Worm (Caenorhabditis elegans): Measurements from ENCODE around the gene C29H12.6.

The C29H12.6 gene

DNA sequence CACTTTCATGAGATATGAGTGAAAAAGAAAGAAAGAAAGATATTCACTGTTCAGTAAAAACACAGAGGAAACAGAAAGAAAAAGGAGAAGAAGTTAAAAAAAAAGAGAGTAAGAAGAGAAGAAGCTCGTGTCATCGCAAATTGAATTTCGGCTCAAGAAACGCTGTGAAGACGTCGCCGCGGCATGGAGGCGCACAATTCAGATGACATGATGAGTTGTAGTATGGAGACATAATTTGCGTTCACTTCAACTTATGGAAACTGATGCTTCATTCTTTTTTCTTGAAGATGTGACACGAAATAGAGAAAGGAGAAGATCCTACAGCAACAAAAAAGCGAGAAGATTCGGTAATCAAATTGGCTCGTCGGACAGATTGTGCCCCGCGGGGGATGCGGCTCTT lies 30.3 kb upstream of the C29H12.6 start:
- TF ChIP-seq spr-1 (tag; optimal IDR thresholded peaks at IDR 0.05) (no peak), nhr-28 (tag; optimal IDR thresholded peaks at IDR 0.05) (no peak), arid-1 (GFP tag; conservative IDR thresholded peaks at IDR 0.05) (no peak), daf-8 (GFP tag; IDR thresholded peaks at IDR 0.05) (no peak), duxl-1 (tag; optimal IDR thresholded peaks at IDR 0.05; ENCODE audit: poor library complexity) (no peak), fkh-10 (GFP tag; optimal IDR thresholded peaks at IDR 0.05) (peak; percentile 54), ces-1 (GFP tag; optimal IDR thresholded peaks at IDR 0.05) (peak; percentile 74), mep-1 (tag; optimal IDR thresholded peaks at IDR 0.05) (peak; percentile 25), F26F4.8 (GFP tag; conservative IDR thresholded peaks at IDR 0.05) (no peak), nhr-25 (tag; optimal IDR thresholded peaks at IDR 0.05; ENCODE audit: borderline replicate concordance, insufficient read depth) (no peak), ctbp-1 (GFP tag; IDR thresholded peaks at IDR 0.05) (peak; percentile 69), F37D6.2 (tag; optimal IDR thresholded peaks at IDR 0.05) (peak; percentile 24), nhr-76 (tag; optimal IDR thresholded peaks at IDR 0.05) (no peak), hlh-30 (tag; optimal IDR thresholded peaks at IDR 0.05; ENCODE audit: insufficient read depth) (peak; percentile 34)

DNA sequence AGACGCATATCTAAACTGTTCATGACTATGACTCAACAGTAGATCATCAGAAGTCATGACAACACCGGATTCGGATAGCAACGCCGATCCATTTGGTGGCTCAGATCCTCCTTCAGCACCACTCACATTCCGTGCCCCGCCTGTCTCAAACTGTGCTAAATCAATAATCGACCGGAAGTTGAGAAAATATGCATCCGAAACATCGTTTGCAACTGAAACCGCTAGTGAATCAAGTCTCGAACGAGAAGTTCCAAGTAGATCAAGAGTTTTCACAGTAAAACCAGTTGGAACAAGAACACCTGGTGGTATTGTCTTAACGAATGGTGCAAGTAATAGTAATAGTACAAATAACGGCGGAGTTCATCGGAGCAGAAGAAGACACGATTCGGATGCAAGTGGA lies 29.1 kb upstream of the C29H12.6 start:
- TF ChIP-seq saeg-2 (GFP tag; IDR thresholded peaks at IDR 0.05): no peak
- TF ChIP-seq nhr-237 (tag; optimal IDR thresholded peaks at IDR 0.05): no peak
- TF ChIP-seq unc-62 (GFP tag; optimal IDR thresholded peaks at IDR 0.05 in 1 of 2): peak in 1 of 2 experiments; percentile 93
- no peak for TF ChIP-seq unc-62 (tag; optimal IDR thresholded peaks at IDR 0.05)

DNA sequence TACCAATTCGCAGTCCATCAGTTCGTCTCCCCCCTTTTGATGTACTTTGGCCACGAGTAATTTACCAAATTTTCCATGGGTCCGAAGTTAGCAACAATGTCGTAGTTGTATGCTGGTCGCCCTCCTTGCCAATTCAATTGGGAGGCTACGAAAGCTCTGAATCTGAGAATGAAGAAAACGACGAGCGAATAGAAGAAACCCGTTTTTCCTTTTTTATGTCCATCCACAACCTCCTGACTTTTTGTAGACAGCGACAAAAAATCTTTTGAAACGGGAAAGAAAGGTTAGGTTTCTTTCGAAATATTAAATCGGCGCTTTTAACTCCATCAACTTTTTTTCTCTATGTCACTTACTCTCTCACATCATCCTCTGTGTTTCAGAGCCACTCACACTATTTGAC lies 24.5 kb upstream of the C29H12.6 start:
- TF ChIP-seq daf-12 (tag; optimal IDR thresholded peaks at IDR 0.05) (no peak), daf-8 (GFP tag; IDR thresholded peaks at IDR 0.05) (no peak), fkh-10 (GFP tag; optimal IDR thresholded peaks at IDR 0.05) (peak; percentile 56), D1046.2 (GFP tag; IDR thresholded peaks at IDR 0.05) (no peak), nhr-237 (tag; optimal IDR thresholded peaks at IDR 0.05) (no peak), dmd-6 (GFP tag; IDR thresholded peaks at IDR 0.05) (no peak), unc-62 (GFP tag; optimal IDR thresholded peaks at IDR 0.05 in 1 of 2) (peak in 1 of 2 experiments; percentile 7), unc-62 (tag; optimal IDR thresholded peaks at IDR 0.05) (no peak)

DNA sequence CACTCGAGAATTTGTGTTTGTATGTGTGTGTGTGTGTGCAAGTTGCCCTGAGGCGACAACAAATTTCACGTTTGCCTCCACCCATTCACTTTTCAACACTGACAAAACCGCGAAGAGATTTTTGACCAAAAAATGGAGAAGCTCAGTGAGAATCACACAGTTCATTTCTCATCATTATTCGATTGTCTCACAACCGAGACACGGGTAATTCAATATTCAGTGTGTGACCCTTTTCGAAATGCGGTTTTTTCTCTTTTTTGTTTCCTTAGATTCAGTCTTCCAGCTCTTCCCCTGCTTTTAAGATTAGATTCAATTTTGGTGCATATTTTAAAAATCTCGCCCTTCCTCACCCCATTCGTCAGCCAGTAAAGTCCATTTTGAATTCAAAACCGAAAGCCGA lies 21.4 kb upstream of the C29H12.6 start:
- TF ChIP-seq nhr-111 (GFP tag; optimal IDR thresholded peaks at IDR 0.05) (no peak), ZK337.2 (GFP tag; IDR thresholded peaks at IDR 0.05) (no peak), ces-1 (GFP tag; optimal IDR thresholded peaks at IDR 0.05) (peak; percentile 15)

DNA sequence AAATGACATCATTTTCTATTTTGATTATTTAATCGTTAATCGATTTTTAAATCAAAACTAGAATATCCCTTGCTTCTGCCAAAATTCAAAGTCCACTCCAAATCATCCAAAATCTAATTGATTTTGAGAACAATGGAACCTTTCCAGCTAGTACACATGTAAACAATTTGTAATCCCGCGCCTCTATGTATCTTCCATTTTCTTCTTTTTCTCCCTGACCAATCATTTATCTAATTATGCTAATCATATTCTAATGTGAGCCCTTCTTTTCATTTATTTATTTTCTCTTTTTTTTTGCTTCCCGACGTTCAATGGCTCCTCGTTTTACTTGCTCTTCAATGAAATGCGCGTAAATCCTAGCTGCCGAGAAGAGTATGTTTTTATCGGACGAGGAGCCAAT lies 20.1 kb upstream of the C29H12.6 start:
- TF ChIP-seq lin-1 (GFP tag; IDR thresholded peaks at IDR 0.05): no peak

DNA sequence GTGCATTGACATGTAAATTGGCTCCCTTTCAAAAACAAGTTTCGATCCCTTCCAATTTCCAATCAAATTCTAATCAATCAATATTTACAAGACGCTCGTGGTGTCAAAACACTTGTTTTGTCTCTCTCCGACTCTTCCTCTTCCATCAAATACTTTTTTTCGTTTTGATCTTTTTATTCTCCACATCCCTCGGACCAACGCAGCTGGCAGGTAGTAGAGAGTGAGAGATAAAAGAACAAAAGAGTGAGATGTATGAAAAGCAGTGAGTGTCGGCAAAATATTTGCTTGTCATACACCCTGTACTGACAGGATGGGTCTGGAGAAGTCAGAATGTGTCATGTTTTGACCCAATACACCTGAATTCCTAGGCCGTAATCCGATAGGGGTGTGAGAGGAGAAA lies 18.6 kb upstream of the C29H12.6 start:
- TF ChIP-seq ZK337.2 (GFP tag; IDR thresholded peaks at IDR 0.05): no peak
- peak in 1 of 2 experiments; percentile 63 for TF ChIP-seq daf-16 (GFP tag; optimal IDR thresholded peaks at IDR 0.05)
- TF ChIP-seq daf-16 (tag; optimal IDR thresholded peaks at IDR 0.05): no peak
- no peak for TF ChIP-seq hlh-30 (tag; optimal IDR thresholded peaks at IDR 0.05; ENCODE audit: insufficient read depth)
- peak; percentile 17 for TF ChIP-seq hlh-11 (tag; optimal IDR thresholded peaks at IDR 0.05)
- TF ChIP-seq vab-7 (GFP tag; IDR thresholded peaks at IDR 0.05): no peak
- TF ChIP-seq nhr-11 (tag; optimal IDR thresholded peaks at IDR 0.05): no peak
- no peak for TF ChIP-seq snpc-1.2 (GFP tag; IDR thresholded peaks at IDR 0.05)
- TF ChIP-seq skn-1 (tag; optimal IDR thresholded peaks at IDR 0.05): no peak
- no peak for TF ChIP-seq spr-1 (tag; optimal IDR thresholded peaks at IDR 0.05)
- TF ChIP-seq snpc-4 (tag; optimal IDR thresholded peaks at IDR 0.05): no peak
- no peak for TF ChIP-seq zfp-3 (GFP tag; conservative IDR thresholded peaks at IDR 0.05)
- TF ChIP-seq jun-1 (tag; optimal IDR thresholded peaks at IDR 0.05): no peak

All from whole organism, L4 larva.